Worm (Caenorhabditis elegans): Measurements from ENCODE around the gene F28F8.9.
"Not testable (repeated sequence)": the region's sequence is repeated elsewhere in the genome, so short reads cannot be mapped to it uniquely, and the experiment has no call there.

DNA sequence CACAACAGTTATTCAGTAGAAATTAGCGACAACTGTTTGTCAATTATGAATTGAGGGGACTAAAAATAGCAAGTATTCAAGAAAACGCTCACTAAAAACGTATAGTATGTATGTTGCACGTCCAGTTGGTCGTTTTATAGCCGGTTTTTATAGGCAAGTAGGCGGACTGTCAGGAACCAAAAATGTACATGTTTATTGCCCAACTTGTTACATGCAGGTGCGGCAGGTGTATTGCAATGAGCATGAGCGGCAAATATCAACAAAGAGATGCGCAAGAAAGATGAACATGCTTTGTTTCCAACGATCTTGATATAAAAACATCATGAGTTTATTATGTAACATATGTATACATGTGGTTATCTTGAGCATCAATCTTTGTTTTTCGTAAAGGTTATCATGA, 21.3 kb upstream of the F28F8.9 start, which contains the start of gene B0391.14:
- not testable (repeated sequence) for TF ChIP-seq C16A3.4, nhr-11, sptf-1 (tag; optimal IDR thresholded peaks at IDR 0.05)
